Worm (Caenorhabditis elegans) whole organism, early embryonic: ENCODE measurements around the gene srx-2.

Experiments used
- B0310.2 ChIP-seq: sonication (generic microtip); optimal IDR thresholded peaks from 2 replicates; lab custom pipeline; 2016; ENCODE audit warnings: mild to moderate bottlenecking, missing genetic modification characterization, missing compliant biosample characterization
- F13C5.2 ChIP-seq: sonication (generic microtip); optimal IDR thresholded peaks from 2 replicates; lab custom pipeline; 2017; ENCODE audit warnings: mild to moderate bottlenecking, missing genetic modification characterization, inconsistent platforms, missing compliant biosample characterization
- aly-1 ChIP-seq: sonication (generic microtip); optimal IDR thresholded peaks from 2 replicates; lab custom pipeline; 2016; ENCODE audit warnings: missing genetic modification characterization, missing compliant biosample characterization
- ama-1 ChIP-seq: fragments of 150-350 bp; optimal IDR thresholded peaks from 2 replicates; lab custom pipeline; 2014
- ceh-13 ChIP-seq: fragments of 200-800 bp; sonication (Bioruptor generic); optimal IDR thresholded peaks from 2 replicates; lab custom pipeline; 2018; ENCODE audit warnings: mild to moderate bottlenecking, missing genetic modification characterization, missing compliant biosample characterization
- ceh-36 ChIP-seq: sonication (generic microtip); optimal IDR thresholded peaks from 2 replicates; lab custom pipeline; 2016; ENCODE audit warnings: missing genetic modification characterization, inconsistent platforms, missing compliant biosample characterization
- ets-7 ChIP-seq: sonication (generic microtip); optimal IDR thresholded peaks from 2 replicates; lab custom pipeline; 2016; ENCODE audit warnings: missing genotype, missing genetic modification characterization, missing compliant biosample characterization
- flt-1 ChIP-seq: fragments of 200-800 bp; sonication (Bioruptor generic); IDR thresholded peaks from 2 replicates; pipeline ENCODE4 v1.3.6; 2022; ENCODE audit warnings: missing genetic modification characterization, missing compliant biosample characterization
- hmbx-1 ChIP-seq: sonication (generic microtip); optimal IDR thresholded peaks from 2 replicates; lab custom pipeline; 2016; ENCODE audit warnings: mild to moderate bottlenecking, missing genetic modification characterization, missing compliant biosample characterization
- hmg-4 ChIP-seq: fragments of 200-800 bp; sonication (Bioruptor generic); optimal IDR thresholded peaks from 2 replicates; lab custom pipeline; 2018; ENCODE audit warnings: mild to moderate bottlenecking, missing genetic modification characterization, missing compliant biosample characterization
- hnd-1 ChIP-seq: sonication (generic microtip); optimal IDR thresholded peaks from 2 replicates; lab custom pipeline; 2016; ENCODE audit warnings: missing genetic modification characterization, missing compliant biosample characterization
- pes-1 ChIP-seq: fragments of 200-800 bp; sonication (Bioruptor generic); IDR thresholded peaks from 2 replicates; pipeline ENCODE4 v1.3.6; 2022; ENCODE audit warnings: missing genetic modification reagents, missing genetic modification characterization, missing compliant biosample characterization
- scrt-1 ChIP-seq: fragments of 200-800 bp; sonication (Bioruptor generic); IDR thresholded peaks from 2 replicates; pipeline ENCODE4 v1.3.6; 2022; ENCODE audit warnings: missing genetic modification characterization, missing compliant biosample characterization
- sea-1 ChIP-seq: fragments of 200-800 bp; sonication (Bioruptor generic); conservative IDR thresholded peaks from 2 replicates; pipeline ENCODE4 v1.3.6; 2022; ENCODE audit warnings: missing genetic modification characterization, missing compliant biosample characterization
- tbx-11 ChIP-seq: fragments of 200-800 bp; sonication (Bioruptor generic); IDR thresholded peaks from 2 replicates; pipeline ENCODE4 v1.3.6; 2022; ENCODE audit warnings: missing genetic modification characterization, missing compliant biosample characterization
- tbx-37 ChIP-seq: fragments of 200-800 bp; sonication (Bioruptor generic); conservative IDR thresholded peaks from 2 replicates; pipeline ENCODE4 v1.3.6; 2022; ENCODE audit warnings: missing genetic modification reagents, missing genetic modification characterization, missing compliant biosample characterization
- tra-4 ChIP-seq: sonication (generic microtip); optimal IDR thresholded peaks from 2 replicates; lab custom pipeline; 2017; ENCODE audit warnings: missing genetic modification characterization, missing compliant biosample characterization

The srx-2 gene

ce11 chrV:9044871-9045270 is 35.6 kb downstream of the srx-2 start, which contains the start of gene nhr-30:
nhr-30 (plus strand) TSS chrV:9045171.
- no peak for TF ChIP-seq scrt-1

- TF ChIP-seq ceh-36 (tag; lab: Kevin White, UChicago) (no peak), aly-1 (tag; lab: Kevin White, UChicago) (no peak), ets-7 (tag; lab: Kevin White, UChicago) (no peak), hmg-4 (no peak), tra-4 (tag; lab: Kevin White, UChicago) (no peak), F13C5.2 (no peak), scrt-1 (no peak), hmbx-1 (tag; lab: Kevin White, UChicago) (no peak)
Measured at ce11 chrV:9047555-9048049, 38.3 kb downstream of the srx-2 start, which contains the start of gene C25E10.17. C25E10.17 (minus strand) TSS chrV:9047605.

ce11 chrV:9049271-9049670 is 40.0 kb downstream of the srx-2 start:
- TF ChIP-seq ceh-36 (tag; lab: Kevin White, UChicago) (no peak), scrt-1 (no peak), aly-1 (tag; lab: Kevin White, UChicago) (no peak)

- TF ChIP-seq flt-1 (GFP tag; lab: Robert Waterston, UW): no peak
- no peak for TF ChIP-seq ama-1 (lab: Kevin White, UChicago)
- no peak for TF ChIP-seq hmg-4
- no peak for TF ChIP-seq hmbx-1 (tag; lab: Kevin White, UChicago)
- no peak for TF ChIP-seq tbx-37 (GFP tag; lab: Robert Waterston, UW)
- no peak for TF ChIP-seq scrt-1
- no peak for TF ChIP-seq pes-1 (GFP tag; lab: Robert Waterston, UW)
- TF ChIP-seq F13C5.2: no peak
- TF ChIP-seq aly-1 (tag; lab: Kevin White, UChicago): no peak
- TF ChIP-seq B0310.2 (tag; lab: Kevin White, UChicago): no peak
- TF ChIP-seq tra-4 (tag; lab: Kevin White, UChicago): no peak
- TF ChIP-seq hnd-1 (tag; lab: Kevin White, UChicago): no peak
- TF ChIP-seq tbx-11 (GFP tag; lab: Robert Waterston, UW): no peak
- no peak for TF ChIP-seq ceh-13 (GFP tag; lab: Kevin White, UChicago)
- no peak for TF ChIP-seq ets-7 (tag; lab: Kevin White, UChicago)
- no peak for TF ChIP-seq sea-1
Measured at ce11 chrV:9051100-9051499, 41.8 kb downstream of the srx-2 start, which contains the start of gene C25E10.7. C25E10.7 (minus strand) TSS chrV:9051200.

- TF ChIP-seq pes-1 (GFP tag; lab: Robert Waterston, UW): no peak
- TF ChIP-seq flt-1 (GFP tag; lab: Robert Waterston, UW): no peak
- TF ChIP-seq hnd-1 (tag; lab: Kevin White, UChicago): no peak
- no peak for TF ChIP-seq F13C5.2
- TF ChIP-seq sea-1: no peak
- no peak for TF ChIP-seq aly-1 (tag; lab: Kevin White, UChicago)
- no peak for TF ChIP-seq hmg-4
- no peak for TF ChIP-seq tbx-11 (GFP tag; lab: Robert Waterston, UW)
- no peak for TF ChIP-seq hmbx-1 (tag; lab: Kevin White, UChicago)
- TF ChIP-seq B0310.2 (tag; lab: Kevin White, UChicago): no peak
- no peak for TF ChIP-seq ets-7 (tag; lab: Kevin White, UChicago)
- no peak for TF ChIP-seq ceh-13 (GFP tag; lab: Kevin White, UChicago)
- TF ChIP-seq scrt-1: no peak
Measured at ce11 chrV:9053235-9053634, 44.0 kb downstream of the srx-2 start.

- TF ChIP-seq ceh-36 (tag; lab: Kevin White, UChicago): no peak
- TF ChIP-seq aly-1 (tag; lab: Kevin White, UChicago): no peak
- no peak for TF ChIP-seq ama-1 (lab: Kevin White, UChicago)
- TF ChIP-seq hmbx-1 (tag; lab: Kevin White, UChicago): no peak
- TF ChIP-seq tbx-37 (GFP tag; lab: Robert Waterston, UW): no peak
- no peak for TF ChIP-seq sea-1
- TF ChIP-seq ets-7 (tag; lab: Kevin White, UChicago): no peak
- no peak for TF ChIP-seq B0310.2 (tag; lab: Kevin White, UChicago)
- TF ChIP-seq tbx-11 (GFP tag; lab: Robert Waterston, UW): no peak
- TF ChIP-seq flt-1 (GFP tag; lab: Robert Waterston, UW): no peak
- no peak for TF ChIP-seq tra-4 (tag; lab: Kevin White, UChicago)
- no peak for TF ChIP-seq ceh-13 (GFP tag; lab: Kevin White, UChicago)
- no peak for TF ChIP-seq pes-1 (GFP tag; lab: Robert Waterston, UW)
- no peak for TF ChIP-seq F13C5.2
- TF ChIP-seq hmg-4: no peak
- TF ChIP-seq hnd-1 (tag; lab: Kevin White, UChicago): no peak
- no peak for TF ChIP-seq scrt-1
Measured at ce11 chrV:9053969-9054368, 44.7 kb downstream of the srx-2 start, which contains the start of gene C25E10.8. C25E10.8 (minus strand) TSS chrV:9054069.

ce11 chrV:9054771-9055170 is 45.5 kb downstream of the srx-2 start, which contains the start of gene swm-1:
swm-1 (minus strand) TSS chrV:9054871.
- TF ChIP-seq sea-1: no peak
- TF ChIP-seq tbx-11 (GFP tag; lab: Robert Waterston, UW): no peak
- TF ChIP-seq ceh-36 (tag; lab: Kevin White, UChicago): no peak
- no peak for TF ChIP-seq tra-4 (tag; lab: Kevin White, UChicago)
- TF ChIP-seq scrt-1: no peak
- no peak for TF ChIP-seq ceh-13 (GFP tag; lab: Kevin White, UChicago)

ce11 chrV:9055644-9056043 is 46.4 kb downstream of the srx-2 start:
- TF ChIP-seq F13C5.2: no peak
- no peak for TF ChIP-seq aly-1 (tag; lab: Kevin White, UChicago)
- TF ChIP-seq tbx-11 (GFP tag; lab: Robert Waterston, UW): no peak
- TF ChIP-seq B0310.2 (tag; lab: Kevin White, UChicago): no peak
- TF ChIP-seq pes-1 (GFP tag; lab: Robert Waterston, UW): no peak
- no peak for TF ChIP-seq ets-7 (tag; lab: Kevin White, UChicago)
- TF ChIP-seq ceh-13 (GFP tag; lab: Kevin White, UChicago): no peak
- TF ChIP-seq ceh-36 (tag; lab: Kevin White, UChicago): no peak
- TF ChIP-seq ama-1 (lab: Kevin White, UChicago): no peak
- TF ChIP-seq tbx-37 (GFP tag; lab: Robert Waterston, UW): no peak
- no peak for TF ChIP-seq hmg-4
